Worm (Caenorhabditis elegans) whole organism, L2 larva: ENCODE measurements around the gene C37C3.12.

Experiments used
- C34F6.9 ChIP-seq: fragments of 150-350 bp; optimal IDR thresholded peaks from 2 replicates; lab custom pipeline; 2014; ENCODE audit warnings: missing biosample characterization, missing genetic modification characterization
- ZK546.5 ChIP-seq: sonication (generic microtip); optimal IDR thresholded peaks from 2 replicates; lab custom pipeline; 2017; ENCODE audit warnings: missing biosample characterization, missing genetic modification characterization
- alr-1 ChIP-seq: fragments of 150-350 bp; optimal IDR thresholded peaks from 2 replicates; lab custom pipeline; 2014; ENCODE audit warnings: missing biosample characterization, missing genetic modification characterization
- aly-2 ChIP-seq: fragments of 150-350 bp; optimal IDR thresholded peaks from 2 replicates; lab custom pipeline; 2014; ENCODE audit warnings: missing biosample characterization, missing genetic modification characterization
- ama-1 ChIP-seq: fragments of 150-350 bp; optimal IDR thresholded peaks from 2 replicates; lab custom pipeline; 2018; ENCODE audit warnings: inconsistent platforms
- ceh-82 ChIP-seq: fragments of 150-350 bp; optimal IDR thresholded peaks from 2 replicates; lab custom pipeline; 2014; ENCODE audit warnings: missing biosample characterization, missing genetic modification characterization
- crh-2 ChIP-seq: sonication (generic microtip); optimal IDR thresholded peaks from 2 replicates; lab custom pipeline; 2017; ENCODE audit warnings: missing biosample characterization, missing genetic modification characterization
- fos-1 ChIP-seq: fragments of 150-350 bp; optimal IDR thresholded peaks from 2 replicates; lab custom pipeline; 2014; ENCODE audit warnings: missing biosample characterization, missing genetic modification characterization
- gmeb-1 ChIP-seq: fragments of 150-350 bp; optimal IDR thresholded peaks from 2 replicates; lab custom pipeline; 2014; ENCODE audit warnings: missing biosample characterization, missing genetic modification characterization
- lin-11 ChIP-seq: fragments of 150-350 bp; sonication (generic microtip); optimal IDR thresholded peaks from 2 replicates; lab custom pipeline; 2014; ENCODE audit warnings: missing biosample characterization, missing genetic modification characterization, inconsistent platforms, mixed read lengths
- lin-13 ChIP-seq: fragments of 150-350 bp; optimal IDR thresholded peaks from 2 replicates; lab custom pipeline; 2014; ENCODE audit warnings: missing biosample characterization, missing genetic modification reagents, missing genetic modification characterization
- lin-39 ChIP-seq: fragments of 150-350 bp; optimal IDR thresholded peaks from 2 replicates; lab custom pipeline; 2014; ENCODE audit warnings: missing biosample characterization, missing genetic modification reagents, missing genetic modification characterization
- lsy-2 ChIP-seq, 2 experiments: fragments of 150-350 bp in 1 of 2; sonication (generic microtip) in 1 of 2; optimal IDR thresholded peaks; 2 replicates each; lab custom pipeline; 2014 to 2017; ENCODE audit warnings: missing biosample characterization in 2 of 2, missing genetic modification characterization in 2 of 2
- mab-5 ChIP-seq: fragments of 150-350 bp; optimal IDR thresholded peaks from 2 replicates; lab custom pipeline; 2014; ENCODE audit warnings: missing biosample characterization, missing genetic modification characterization
- mdl-1 ChIP-seq, 2 experiments: fragments of 150-350 bp in 1 of 2; sonication (generic microtip) in 1 of 2; optimal IDR thresholded peaks; 2 replicates each; lab custom pipeline; 2017; ENCODE audit warnings: missing biosample characterization in 2 of 2, missing genetic modification characterization in 2 of 2
- nhr-10 ChIP-seq: sonication (generic microtip); optimal IDR thresholded peaks from 2 replicates; lab custom pipeline; 2017; ENCODE audit warnings: missing biosample characterization, missing genetic modification characterization
- nhr-11 ChIP-seq: fragments of 150-350 bp; optimal IDR thresholded peaks from 2 replicates; lab custom pipeline; 2014; ENCODE audit warnings: missing biosample characterization, missing genetic modification characterization
- nhr-12 ChIP-seq: fragments of 150-350 bp; optimal IDR thresholded peaks from 2 replicates; lab custom pipeline; 2014; ENCODE audit warnings: missing biosample characterization, missing genetic modification characterization
- nhr-129 ChIP-seq: fragments of 150-350 bp; optimal IDR thresholded peaks from 2 replicates; lab custom pipeline; 2014; ENCODE audit warnings: missing biosample characterization, missing genetic modification characterization
- nhr-23 ChIP-seq: fragments of 150-350 bp; optimal IDR thresholded peaks from 2 replicates; lab custom pipeline; 2014; ENCODE audit warnings: missing biosample characterization, missing genetic modification reagents, missing genetic modification characterization
- nhr-25 ChIP-seq: fragments of 150-350 bp; sonication (generic microtip); optimal IDR thresholded peaks from 3 replicates; lab custom pipeline; 2014; ENCODE audit warnings: missing biosample characterization, missing genetic modification characterization
- nhr-6 ChIP-seq: fragments of 150-350 bp; optimal IDR thresholded peaks from 2 replicates; lab custom pipeline; 2014; ENCODE audit warnings: missing biosample characterization, missing genetic modification characterization
- nhr-77 ChIP-seq: fragments of 150-350 bp; optimal IDR thresholded peaks from 2 replicates; lab custom pipeline; 2014; ENCODE audit warnings: missing biosample characterization, missing genetic modification characterization
- sem-4 ChIP-seq: fragments of 150-350 bp; optimal IDR thresholded peaks from 2 replicates; lab custom pipeline; 2014; ENCODE audit warnings: missing biosample characterization, missing genetic modification reagents, missing genetic modification characterization
- skn-1 ChIP-seq: sonication (generic microtip); optimal IDR thresholded peaks from 2 replicates; lab custom pipeline; 2017; ENCODE audit warnings: missing biosample characterization, missing genetic modification characterization
- sma-3 ChIP-seq: sonication (generic microtip); optimal IDR thresholded peaks from 2 replicates; lab custom pipeline; 2016; ENCODE audit warnings: missing genetic modification reagents, missing genetic modification characterization, missing compliant biosample characterization
- sma-9 ChIP-seq, 2 experiments: fragments of 150-350 bp in 1 of 2; sonication (generic microtip) in 1 of 2; optimal IDR thresholded peaks; 2 replicates each; lab custom pipeline; 2014 to 2016; ENCODE audit warnings: missing genetic modification characterization in 2 of 2, mild to moderate bottlenecking in 1 of 2, missing biosample characterization in 1 of 2, missing compliant biosample characterization in 1 of 2, missing genetic modification reagents in 1 of 2, moderate library complexity in 1 of 2
- snpc-4 ChIP-seq: fragments of 150-350 bp; optimal IDR thresholded peaks from 2 replicates; lab custom pipeline; 2014; ENCODE audit warnings: missing biosample characterization, missing genetic modification characterization
- unc-39 ChIP-seq: fragments of 150-350 bp; optimal IDR thresholded peaks from 2 replicates; lab custom pipeline; 2014; ENCODE audit warnings: missing biosample characterization, missing genetic modification characterization
- unc-55 ChIP-seq: fragments of 150-350 bp; sonication (generic microtip); optimal IDR thresholded peaks from 3 replicates; lab custom pipeline; 2014; ENCODE audit warnings: missing biosample characterization, missing genetic modification reagents, missing genetic modification characterization
- zag-1 ChIP-seq: fragments of 150-350 bp; optimal IDR thresholded peaks from 2 replicates; lab custom pipeline; 2014; ENCODE audit warnings: missing biosample characterization, missing genetic modification characterization

The C37C3.12 gene

DNA sequence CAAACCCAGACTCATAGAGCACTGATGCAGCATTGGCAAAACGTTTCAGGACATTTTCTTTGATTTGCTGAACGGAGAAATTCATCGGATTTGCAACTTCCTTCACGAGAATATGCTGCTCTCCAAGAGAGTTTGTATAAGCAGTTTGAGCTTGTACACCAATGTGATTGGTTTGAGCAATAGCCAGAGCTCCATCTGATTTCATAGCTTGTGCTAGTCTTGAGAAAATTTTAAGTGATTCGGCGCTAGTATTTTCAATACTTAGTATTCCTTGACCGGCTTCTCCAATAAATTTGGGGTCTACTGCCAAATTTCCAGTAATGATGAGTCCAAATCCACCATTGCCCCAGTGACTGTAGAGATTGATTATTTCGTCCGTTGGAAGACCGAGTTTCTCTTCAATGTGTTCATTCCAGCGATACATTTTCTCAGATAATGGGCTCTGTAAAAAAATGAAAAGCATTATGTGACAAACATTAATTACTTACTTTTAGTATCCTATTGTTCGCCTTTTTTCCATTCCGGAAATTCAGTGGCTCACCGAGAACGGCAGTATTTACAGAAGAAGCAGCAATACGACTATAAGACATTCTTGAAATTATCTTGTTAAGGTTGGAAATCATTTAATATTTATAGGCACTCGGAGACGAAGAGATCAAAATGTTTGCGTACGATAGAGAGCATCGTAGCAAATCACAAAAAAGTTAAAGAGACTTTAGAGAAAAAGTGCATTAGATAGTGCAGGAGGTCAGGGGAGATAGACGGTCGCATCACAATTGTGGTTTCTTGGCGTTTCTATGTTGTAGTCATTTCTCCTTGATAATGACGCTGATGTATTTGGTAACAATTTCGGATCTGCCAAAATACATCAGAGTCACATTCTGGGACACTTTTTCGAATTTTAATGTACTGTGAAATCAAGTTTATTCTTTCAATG, 29.8 kb downstream of the C37C3.12 start, which contains the start of gene ZK742.3:
Gene ZK742.3, minus strand, starts transcription at position 593 of the 937 bp plus-strand sequence.
- TF ChIP-seq nhr-129 (tag; lab: Kevin White, UChicago) (peak; percentile 12), sma-9 (GFP tag; optimal IDR thresholded peaks at IDR 0.05; lab: Kevin White, UChicago) (peak; percentile 47), sma-9 (tag; optimal IDR thresholded peaks at IDR 0.05; lab: Kevin White, UChicago) (no peak), lin-11 (tag; lab: Kevin White, UChicago) (no peak), fos-1 (tag; lab: Kevin White, UChicago) (peak; percentile 65), crh-2 (tag; lab: Kevin White, UChicago) (peak; percentile 19), sem-4 (tag; lab: Kevin White, UChicago) (no peak)

- TF ChIP-seq nhr-10 (tag; lab: Kevin White, UChicago): no peak
- TF ChIP-seq alr-1 (tag; lab: Kevin White, UChicago): no peak
- TF ChIP-seq ZK546.5 (tag; lab: Kevin White, UChicago): no peak
- TF ChIP-seq nhr-23 (tag; lab: Kevin White, UChicago): no peak
- no peak for TF ChIP-seq mdl-1 (tag; optimal IDR thresholded peaks at IDR 0.05; lab: Kevin White, UChicago)
- no peak for TF ChIP-seq fos-1 (tag; lab: Kevin White, UChicago)
- no peak for TF ChIP-seq nhr-12 (tag; lab: Kevin White, UChicago)
- TF ChIP-seq aly-2 (tag; lab: Kevin White, UChicago): no peak
- no peak for TF ChIP-seq unc-39 (tag; lab: Kevin White, UChicago)
- no peak for TF ChIP-seq snpc-4 (tag; lab: Kevin White, UChicago)
- TF ChIP-seq unc-55 (GFP tag; lab: Kevin White, UChicago): no peak
- TF ChIP-seq skn-1: no peak
- TF ChIP-seq mab-5 (tag; lab: Kevin White, UChicago): no peak
- no peak for TF ChIP-seq lin-39 (tag; lab: Kevin White, UChicago)
- no peak for TF ChIP-seq zag-1 (tag; lab: Kevin White, UChicago)
Measured at ce11 chrV:7808444-7808843, 30.9 kb downstream of the C37C3.12 start.

- TF ChIP-seq lin-13 (no peak), ama-1 (lab: Kevin White, UChicago) (peak; percentile 17), nhr-6 (no peak), C34F6.9 (tag; lab: Kevin White, UChicago) (no peak)
Measured at ce11 chrV:7806629-7807028, 32.8 kb downstream of the C37C3.12 start.

- TF ChIP-seq C34F6.9 (tag; lab: Kevin White, UChicago) (no peak), sem-4 (tag; lab: Kevin White, UChicago) (no peak), nhr-77 (tag; lab: Kevin White, UChicago) (no peak), gmeb-1 (no peak), nhr-11 (tag; lab: Kevin White, UChicago) (no peak), nhr-6 (no peak), lin-39 (tag; lab: Kevin White, UChicago) (no peak), nhr-12 (tag; lab: Kevin White, UChicago) (no peak)
Measured at ce11 chrV:7804801-7805163, 34.6 kb downstream of the C37C3.12 start, which contains the start of gene xpo-1. xpo-1 (plus strand) TSS chrV:7805064.

DNA sequence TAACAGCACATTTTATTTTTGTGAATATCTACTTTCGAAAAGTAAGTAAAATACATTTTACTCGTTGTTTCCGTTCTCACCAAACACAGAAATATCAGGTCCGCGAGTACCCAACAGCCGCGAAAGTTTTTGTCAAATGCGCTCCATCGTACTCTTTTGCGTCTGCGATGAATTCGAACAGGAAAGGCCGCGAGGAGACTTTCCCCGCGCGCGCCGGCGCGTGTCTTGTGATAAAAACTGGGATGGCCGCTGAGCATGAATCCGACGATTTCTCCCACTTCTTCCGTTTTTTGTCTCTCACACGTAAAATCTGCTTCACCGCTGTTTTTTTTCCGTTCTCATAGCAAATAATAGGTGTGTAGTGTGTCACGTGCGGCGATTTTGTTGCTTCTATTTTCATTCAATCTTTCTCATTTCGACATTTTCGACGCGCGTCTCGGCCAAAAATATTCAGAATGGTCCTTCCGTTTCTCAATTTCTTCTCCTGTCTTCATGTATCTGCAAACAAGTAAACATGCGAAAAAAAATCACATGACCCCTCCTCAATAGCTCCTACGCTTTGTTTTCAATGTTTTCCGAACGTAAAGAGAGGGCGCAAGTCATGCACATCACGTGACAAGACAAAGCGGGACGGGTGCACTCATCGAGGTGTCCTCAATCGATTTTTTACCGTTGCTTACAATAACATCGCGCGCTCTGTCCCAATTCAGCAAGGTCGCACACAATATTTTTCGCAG, 35.2 kb downstream of the C37C3.12 start, which contains the start of gene uvs-1:
Gene uvs-1, minus strand, starts transcription at position 145 of the 737 bp plus-strand sequence.
- no peak for TF ChIP-seq nhr-12 (tag; lab: Kevin White, UChicago)
- TF ChIP-seq C34F6.9 (tag; lab: Kevin White, UChicago): peak; percentile 68
- TF ChIP-seq nhr-25: peak; percentile 23
- peak in 1 of 2 experiments; percentile 19 for TF ChIP-seq lsy-2 (tag; optimal IDR thresholded peaks at IDR 0.05; lab: Kevin White, UChicago)
- TF ChIP-seq sma-9 (GFP tag; optimal IDR thresholded peaks at IDR 0.05; lab: Kevin White, UChicago): peak; percentile 18
- no peak for TF ChIP-seq sma-9 (tag; optimal IDR thresholded peaks at IDR 0.05; lab: Kevin White, UChicago)
- peak; percentile 45 for TF ChIP-seq fos-1 (tag; lab: Kevin White, UChicago)
- peak; percentile 69 for TF ChIP-seq unc-55 (GFP tag; lab: Kevin White, UChicago)
- TF ChIP-seq crh-2 (tag; lab: Kevin White, UChicago): peak; percentile 29
- no peak for TF ChIP-seq ceh-82 (tag; lab: Kevin White, UChicago)
- peak; percentile 37 for TF ChIP-seq sma-3 (GFP tag; lab: Kevin White, UChicago)
- no peak for TF ChIP-seq lin-39 (tag; lab: Kevin White, UChicago)
- TF ChIP-seq nhr-129 (tag; lab: Kevin White, UChicago): peak; percentile 73
- TF ChIP-seq gmeb-1: peak; percentile 6
